Fruit fly (Drosophila melanogaster) whole organism, embryonic: ENCODE data around the gene Hs2st.

ENCODE experiments used
- Bgb ChIP-seq: fragments of 200-800 bp; sonication (Bioruptor generic); IDR thresholded peaks from 2 replicates; pipeline ENCODE4 v1.3.6; 2022; ENCODE audit warnings: missing biosample characterization, missing genetic modification characterization; ENCODE audit not compliant: partially characterized antibody
- CG10565 ChIP-seq: fragments of 200-800 bp; sonication (Bioruptor generic); optimal IDR thresholded peaks from 3 replicates; lab custom pipeline; 2016; ENCODE audit warnings: missing biosample characterization, mild to moderate bottlenecking, missing genetic modification characterization
- CG11398 ChIP-seq: fragments of 200-800 bp; sonication (Bioruptor generic); optimal IDR thresholded peaks from 2 replicates; lab custom pipeline; 2016; ENCODE audit warnings: missing biosample characterization, missing genetic modification characterization
- CG12236 ChIP-seq: fragments of 200-800 bp; sonication (Bioruptor generic); optimal IDR thresholded peaks from 2 replicates; lab custom pipeline; 2016; ENCODE audit warnings: missing biosample characterization, missing genetic modification characterization
- CG15073 ChIP-seq: fragments of 200-800 bp; sonication (Bioruptor generic); optimal IDR thresholded peaks from 2 replicates; lab custom pipeline; 2016; ENCODE audit warnings: missing biosample characterization, missing genetic modification characterization
- CG1602 ChIP-seq: fragments of 200-800 bp; sonication (Bioruptor generic); optimal IDR thresholded peaks from 3 replicates; lab custom pipeline; 2016; ENCODE audit warnings: missing biosample characterization, missing genetic modification characterization
- CG1603 ChIP-seq: fragments of 200-800 bp; sonication (Bioruptor generic); optimal IDR thresholded peaks from 2 replicates; lab custom pipeline; 2019; ENCODE audit warnings: missing biosample characterization, mild to moderate bottlenecking, missing genetic modification characterization, moderate library complexity
- CG17912 ChIP-seq: fragments of 200-800 bp; sonication (Bioruptor generic); optimal IDR thresholded peaks from 2 replicates; lab custom pipeline; 2018; ENCODE audit warnings: missing biosample characterization, mild to moderate bottlenecking, missing genetic modification characterization
- CG18599 ChIP-seq: fragments of 200-800 bp; sonication (Bioruptor generic); optimal IDR thresholded peaks from 3 replicates; lab custom pipeline; 2017; ENCODE audit warnings: missing biosample characterization, missing genetic modification characterization, mild to moderate bottlenecking, moderate library complexity, missing genetic modification reagents
- CG2116 ChIP-seq: fragments of 200-800 bp; sonication (Bioruptor generic); optimal IDR thresholded peaks from 3 replicates; lab custom pipeline; 2018; ENCODE audit warnings: missing biosample characterization, mild to moderate bottlenecking, missing genetic modification characterization
- CG2875 ChIP-seq: fragments of 200-800 bp; sonication (Bioruptor generic); optimal IDR thresholded peaks from 2 replicates; lab custom pipeline; 2017; ENCODE audit warnings: missing biosample characterization, mild to moderate bottlenecking, missing genetic modification characterization, missing genetic modification reagents
- CG31224 ChIP-seq: fragments of 200-800 bp; sonication (Bioruptor generic); IDR thresholded peaks from 2 replicates; pipeline ENCODE4 v1.3.6; 2022; ENCODE audit warnings: missing biosample characterization, missing genetic modification characterization
- CG34376 ChIP-seq: fragments of 200-800 bp; sonication (Bioruptor generic); optimal IDR thresholded peaks from 2 replicates; lab custom pipeline; 2018; ENCODE audit warnings: missing biosample characterization, mild to moderate bottlenecking, missing genetic modification characterization
- CG4404 ChIP-seq: fragments of 200-800 bp; sonication (Bioruptor generic); IDR thresholded peaks from 2 replicates; pipeline ENCODE4 v1.3.6; 2022; ENCODE audit warnings: missing biosample characterization, missing genetic modification characterization
- CG5953 ChIP-seq: fragments of 200-800 bp; sonication (Bioruptor generic); IDR thresholded peaks from 2 replicates; pipeline ENCODE4 v1.3.6; 2022; ENCODE audit warnings: missing biosample characterization, missing genetic modification characterization
- CG7963 ChIP-seq: fragments of 200-800 bp; sonication (Bioruptor generic); IDR thresholded peaks from 3 replicates; pipeline ENCODE4 v1.3.6; 2022; ENCODE audit warnings: missing biosample characterization, missing genetic modification characterization; ENCODE audit not compliant: partially characterized antibody
- CG8924 ChIP-seq: fragments of 200-800 bp; optimal IDR thresholded peaks from 3 replicates; lab custom pipeline; 2019; ENCODE audit warnings: missing biosample characterization, mild to moderate bottlenecking, missing genetic modification characterization, moderate library complexity
- CG8944 ChIP-seq: fragments of 200-800 bp; sonication (Bioruptor generic); optimal IDR thresholded peaks from 3 replicates; lab custom pipeline; 2016; ENCODE audit warnings: missing biosample characterization, missing genetic modification characterization
- CG9876 ChIP-seq: fragments of 200-800 bp; sonication (Bioruptor generic); optimal IDR thresholded peaks from 2 replicates; lab custom pipeline; 2016; ENCODE audit warnings: missing biosample characterization, missing genetic modification characterization
- Camta ChIP-seq: fragments of 200-800 bp; sonication (Bioruptor generic); optimal IDR thresholded peaks from 2 replicates; lab custom pipeline; 2016; ENCODE audit warnings: missing biosample characterization, missing genetic modification characterization
- Deaf1 ChIP-seq: fragments of 200-800 bp; optimal IDR thresholded peaks from 3 replicates; lab custom pipeline; 2019; ENCODE audit warnings: missing biosample characterization, mild to moderate bottlenecking, missing genetic modification characterization, moderate library complexity
- HmgZ ChIP-seq: fragments of 200-800 bp; sonication (Bioruptor generic); optimal IDR thresholded peaks from 2 replicates; lab custom pipeline; 2018; ENCODE audit warnings: missing biosample characterization, mild to moderate bottlenecking, missing genetic modification characterization
- Hr39 ChIP-seq: fragments of >200 bp; optimal IDR thresholded peaks from 2 replicates; lab custom pipeline; 2017
- Lpt ChIP-seq: fragments of >200 bp; optimal IDR thresholded peaks from 2 replicates; lab custom pipeline; 2018; ENCODE audit warnings: missing biosample characterization, missing genetic modification characterization
- MBD-R2 ChIP-seq: fragments of 200-800 bp; sonication (Bioruptor generic); IDR thresholded peaks from 2 replicates; pipeline ENCODE4 v1.3.6; 2022; ENCODE audit warnings: missing biosample characterization, missing genetic modification characterization
- Meics ChIP-seq: fragments of 200-800 bp; sonication (Bioruptor generic); optimal IDR thresholded peaks from 2 replicates; lab custom pipeline; 2017; ENCODE audit warnings: missing biosample characterization, mild to moderate bottlenecking, missing genetic modification characterization
- Opbp ChIP-seq: fragments of 200-800 bp; sonication (Bioruptor generic); IDR thresholded peaks from 3 replicates; pipeline ENCODE4 v1.3.6; 2022; ENCODE audit warnings: missing biosample characterization, missing genetic modification characterization; ENCODE audit not compliant: partially characterized antibody
- bbx ChIP-seq: fragments of 200-800 bp; sonication (Bioruptor generic); IDR thresholded peaks from 2 replicates; pipeline ENCODE4 v1.3.6; 2022; ENCODE audit warnings: missing biosample characterization, missing genetic modification characterization; ENCODE audit not compliant: partially characterized antibody
- cato ChIP-seq: fragments of 200-800 bp; sonication (Bioruptor generic); optimal IDR thresholded peaks from 2 replicates; lab custom pipeline; 2016; ENCODE audit warnings: missing biosample characterization, missing genetic modification characterization, borderline replicate concordance
- crc ChIP-seq: fragments of 200-800 bp; sonication (Bioruptor generic); optimal IDR thresholded peaks from 2 replicates; lab custom pipeline; 2016; ENCODE audit warnings: missing biosample characterization, missing genetic modification characterization
- crp ChIP-seq, 2 experiments: fragments of 200-800 bp; sonication (Bioruptor generic); optimal IDR thresholded peaks; 2 replicates in 1 of 2; 3 replicates in 1 of 2; lab custom pipeline; 2017; ENCODE audit warnings: missing biosample characterization in 2 of 2, missing genetic modification characterization in 2 of 2, mild to moderate bottlenecking in 1 of 2, moderate library complexity in 1 of 2
- eve ChIP-seq, 2 experiments: fragments of >200 bp; optimal IDR thresholded peaks; 2 replicates each; lab custom pipeline; 2017; ENCODE audit warnings: missing biosample characterization in 2 of 2, missing genetic modification characterization in 2 of 2
- ftz-f1 ChIP-seq: fragments of 200-800 bp; sonication (Bioruptor generic); optimal IDR thresholded peaks from 2 replicates; lab custom pipeline; 2016; ENCODE audit warnings: missing biosample characterization, missing genetic modification characterization
- gem ChIP-seq: fragments of 200-800 bp; sonication (Bioruptor generic); optimal IDR thresholded peaks from 2 replicates; lab custom pipeline; 2019; ENCODE audit warnings: missing biosample characterization, mild to moderate bottlenecking, missing genetic modification characterization, moderate library complexity
- insv ChIP-seq, 2 experiments: fragments of 200-800 bp; sonication (Bioruptor generic); optimal IDR thresholded peaks; 3 replicates each; lab custom pipeline; 2016 to 2018; ENCODE audit warnings: missing biosample characterization in 2 of 2, missing genetic modification characterization in 2 of 2
- kay ChIP-seq: fragments of 200-800 bp; sonication (Bioruptor generic); optimal IDR thresholded peaks from 2 replicates; lab custom pipeline; 2016; ENCODE audit warnings: missing biosample characterization, missing genetic modification characterization
- ken ChIP-seq: fragments of 200-800 bp; sonication (Bioruptor generic); IDR thresholded peaks from 3 replicates; pipeline ENCODE4 v1.3.6; 2022; ENCODE audit warnings: missing biosample characterization, missing genetic modification characterization
- nerfin-2 ChIP-seq: fragments of 200-800 bp; sonication (Bioruptor generic); IDR thresholded peaks from 2 replicates; pipeline ENCODE4 v1.3.6; 2022; ENCODE audit warnings: missing biosample characterization, missing genetic modification characterization; ENCODE audit not compliant: partially characterized antibody
- nmo ChIP-seq: fragments of 200-800 bp; sonication (Bioruptor generic); optimal IDR thresholded peaks from 2 replicates; lab custom pipeline; 2018; ENCODE audit warnings: missing biosample characterization, mild to moderate bottlenecking, missing genetic modification characterization, moderate library complexity
- pan ChIP-seq, 4 experiments: fragments of >200 bp in 3 of 4; fragments of 200-800 bp in 1 of 4; sonication (Bioruptor generic) in 1 of 4; optimal IDR thresholded peaks in 3 of 4; IDR thresholded peaks in 1 of 4; 2 replicates each; pipeline versions ENCODE4 v1.3.6 to Lab custom; 2017 to 2022; ENCODE audit warnings: missing biosample characterization in 2 of 4, missing genetic modification characterization in 2 of 4, mixed read lengths in 1 of 4
- pum ChIP-seq: fragments of 200-800 bp; sonication (Bioruptor generic); optimal IDR thresholded peaks from 2 replicates; lab custom pipeline; 2016; ENCODE audit warnings: missing biosample characterization, missing genetic modification characterization
- rib ChIP-seq: fragments of 200-800 bp; sonication (Bioruptor generic); IDR thresholded peaks from 2 replicates; pipeline ENCODE4 v1.3.6; 2022; ENCODE audit warnings: missing biosample characterization, missing genetic modification characterization
- sc ChIP-seq, 3 experiments: fragments of >200 bp in 2 of 3; fragments of 200-800 bp in 1 of 3; sonication (Bioruptor generic) in 1 of 3; optimal IDR thresholded peaks; 2 replicates in 2 of 3; 3 replicates in 1 of 3; lab custom pipeline; 2017; ENCODE audit warnings: mild to moderate bottlenecking in 1 of 3, missing biosample characterization in 1 of 3, missing genetic modification characterization in 1 of 3, missing genetic modification reagents in 1 of 3
- sd ChIP-seq: fragments of 200-800 bp; sonication (Bioruptor generic); optimal IDR thresholded peaks from 3 replicates; lab custom pipeline; 2018; ENCODE audit warnings: missing biosample characterization, mild to moderate bottlenecking, missing genetic modification characterization, moderate library complexity
- stc ChIP-seq: fragments of 200-800 bp; sonication (Bioruptor generic); IDR thresholded peaks from 2 replicates; pipeline ENCODE4 v1.3.6; 2022; ENCODE audit warnings: missing biosample characterization, missing genetic modification characterization
- tll ChIP-seq, 2 experiments: fragments of 200-800 bp in 1 of 2; fragments of >200 bp in 1 of 2; sonication (Bioruptor generic) in 1 of 2; optimal IDR thresholded peaks; 2 replicates each; lab custom pipeline; 2017 to 2019; ENCODE audit warnings: missing biosample characterization in 2 of 2, missing genetic modification characterization in 2 of 2, mild to moderate bottlenecking in 1 of 2, moderate library complexity in 1 of 2
- twi ChIP-seq: fragments of 200-800 bp; optimal IDR thresholded peaks from 2 replicates; lab custom pipeline; 2019; ENCODE audit warnings: missing biosample characterization, mild to moderate bottlenecking, missing genetic modification characterization, moderate library complexity
- zfh2 ChIP-seq: fragments of 200-800 bp; sonication (Bioruptor generic); optimal IDR thresholded peaks from 2 replicates; lab custom pipeline; 2016; ENCODE audit warnings: missing biosample characterization, missing genetic modification characterization

The Hs2st gene

dm6 chr2L:19397617-19398316 is 46.8 kb downstream of the Hs2st start (continued):
- TF ChIP-seq gem (tag; lab: Kevin White, UChicago), result peak; percentile 53
- no peak for TF ChIP-seq ftz-f1
- no peak for TF ChIP-seq Hr39
- TF ChIP-seq CG4404 (GFP tag; lab: Robert Waterston, UW), result no peak
- TF ChIP-seq CG31224 (GFP tag; lab: Robert Waterston, UW), result no peak
- TF ChIP-seq CG34376 (GFP tag; lab: Kevin White, UChicago), result no peak
- no peak for TF ChIP-seq CG7963 (GFP tag; lab: Robert Waterston, UW)
- TF ChIP-seq CG17912 (GFP tag; lab: Kevin White, UChicago), result no peak
- no peak for TF ChIP-seq ken (GFP tag; lab: Robert Waterston, UW)
- peak; percentile 25 for TF ChIP-seq sd (tag; lab: Kevin White, UChicago)
- TF ChIP-seq nerfin-2 (GFP tag; lab: Robert Waterston, UW), result no peak
- peak in 1 of 2 experiments; percentile 79 for TF ChIP-seq eve (GFP tag; optimal IDR thresholded peaks at IDR 0.05; lab: Kevin White, UChicago)
- TF ChIP-seq CG1603, result peak; percentile 13
- TF ChIP-seq insv (GFP tag; optimal IDR thresholded peaks at IDR 0.05; lab: Kevin White, UChicago), result no peak
- TF ChIP-seq crc (GFP tag; lab: Kevin White, UChicago), result no peak
- TF ChIP-seq bbx (GFP tag; lab: Robert Waterston, UW), result no peak
- TF ChIP-seq CG12236, result no peak
- no peak for TF ChIP-seq tll (GFP tag; optimal IDR thresholded peaks at IDR 0.05; lab: Kevin White, UChicago)
- peak; percentile 59 for TF ChIP-seq CG18599
- no peak for TF ChIP-seq CG10565 (GFP tag; lab: Kevin White, UChicago)
- TF ChIP-seq Bgb (GFP tag; lab: Robert Waterston, UW), result no peak
- TF ChIP-seq Camta (GFP tag; lab: Kevin White, UChicago), result no peak
- TF ChIP-seq Meics (GFP tag; lab: Kevin White, UChicago), result peak; percentile 49
- TF ChIP-seq pum (GFP tag; lab: Kevin White, UChicago), result no peak
- TF ChIP-seq nmo (GFP tag; lab: Kevin White, UChicago), result peak; percentile 15
- peak; percentile 6 for TF ChIP-seq CG8924 (tag; lab: Kevin White, UChicago)
- no peak for TF ChIP-seq CG5953 (GFP tag; lab: Robert Waterston, UW)
- no peak for TF ChIP-seq crp (GFP tag; optimal IDR thresholded peaks at IDR 0.05; lab: Kevin White, UChicago)
- TF ChIP-seq zfh2 (GFP tag; lab: Kevin White, UChicago), result peak; percentile 43
- TF ChIP-seq Deaf1 (tag; lab: Kevin White, UChicago), result peak; percentile 17
- no peak for TF ChIP-seq cato
- no peak for TF ChIP-seq Lpt (GFP tag; lab: Kevin White, UChicago)
- TF ChIP-seq CG1602 (GFP tag; lab: Kevin White, UChicago), result no peak
- no peak for TF ChIP-seq Opbp (GFP tag; lab: Robert Waterston, UW)
- no peak for TF ChIP-seq CG2875 (GFP tag; lab: Kevin White, UChicago)
- no peak for TF ChIP-seq twi (tag; lab: Kevin White, UChicago)
- no peak for TF ChIP-seq CG8944 (GFP tag; lab: Kevin White, UChicago)
- TF ChIP-seq kay (GFP tag; lab: Kevin White, UChicago), result no peak
- TF ChIP-seq CG9876 (GFP tag; lab: Kevin White, UChicago), result no peak
- TF ChIP-seq sc (optimal IDR thresholded peaks at IDR 0.05; lab: Kevin White, UChicago), result no peak
- no peak for TF ChIP-seq sc (GFP tag; optimal IDR thresholded peaks at IDR 0.05; lab: Kevin White, UChicago)
- peak; percentile 6 for TF ChIP-seq HmgZ (tag; lab: Kevin White, UChicago)
- TF ChIP-seq CG11398 (GFP tag; lab: Kevin White, UChicago), result no peak
- no peak for TF ChIP-seq pan (optimal IDR thresholded peaks at IDR 0.05; lab: Kevin White, UChicago)
- TF ChIP-seq pan (GFP tag; optimal IDR thresholded peaks at IDR 0.05 in 1 of 2, IDR thresholded peaks at IDR 0.05 in 1 of 2), result peak in 1 of 2 experiments; percentile 30
- no peak for TF ChIP-seq CG2116
- no peak for TF ChIP-seq CG15073
- 0 out of 2 replicates have a peak, but pooled peaks have one; percentile 9 for TF ChIP-seq MBD-R2 (GFP tag; lab: Robert Waterston, UW)
- no peak for TF ChIP-seq stc (GFP tag; lab: Robert Waterston, UW)
- TF ChIP-seq rib (GFP tag; lab: Robert Waterston, UW), result no peak
